Worm (Caenorhabditis elegans) whole organism, L2 larva: ENCODE results near the gene T19H12.15.

Source experiments
- C34F6.9 ChIP-seq: fragments of 150-350 bp; optimal IDR thresholded peaks from 2 replicates; lab custom pipeline; 2014; ENCODE audit warnings: missing biosample characterization, missing genetic modification characterization
- F13H6.1 ChIP-seq: sonication (generic microtip); optimal IDR thresholded peaks from 2 replicates; lab custom pipeline; 2016; ENCODE audit warnings: missing genetic modification characterization, missing compliant biosample characterization
- R02D3.7 ChIP-seq: fragments of 150-350 bp; optimal IDR thresholded peaks from 2 replicates; lab custom pipeline; 2014; ENCODE audit warnings: missing biosample characterization, missing genetic modification characterization
- Y55F3AM.14 ChIP-seq: fragments of 200-800 bp; sonication (Bioruptor generic); optimal IDR thresholded peaks from 2 replicates; lab custom pipeline; 2018; ENCODE audit warnings: mild to moderate bottlenecking, missing genetic modification characterization, missing compliant biosample characterization
- ZK546.5 ChIP-seq: sonication (generic microtip); optimal IDR thresholded peaks from 2 replicates; lab custom pipeline; 2017; ENCODE audit warnings: missing biosample characterization, missing genetic modification characterization
- ama-1 ChIP-seq: fragments of 150-350 bp; optimal IDR thresholded peaks from 2 replicates; lab custom pipeline; 2018; ENCODE audit warnings: inconsistent platforms
- blmp-1 ChIP-seq: sonication (generic microtip); optimal IDR thresholded peaks from 2 replicates; lab custom pipeline; 2017; ENCODE audit warnings: missing genetic modification characterization, mild to moderate bottlenecking, missing compliant biosample characterization, antibody characterized with exemption, moderate library complexity; ENCODE audit not compliant: insufficient read depth
- ceh-16 ChIP-seq: fragments of 150-350 bp; optimal IDR thresholded peaks from 2 replicates; lab custom pipeline; 2014; ENCODE audit warnings: missing biosample characterization, missing genetic modification characterization
- ceh-82 ChIP-seq: fragments of 150-350 bp; optimal IDR thresholded peaks from 2 replicates; lab custom pipeline; 2014; ENCODE audit warnings: missing biosample characterization, missing genetic modification characterization
- crh-2 ChIP-seq: sonication (generic microtip); optimal IDR thresholded peaks from 2 replicates; lab custom pipeline; 2017; ENCODE audit warnings: missing biosample characterization, missing genetic modification characterization
- dmd-4 ChIP-seq: sonication (generic microtip); optimal IDR thresholded peaks from 2 replicates; lab custom pipeline; 2017; ENCODE audit warnings: missing biosample characterization, missing genetic modification characterization
- elt-3 ChIP-seq: sonication (generic microtip); optimal IDR thresholded peaks from 2 replicates; lab custom pipeline; 2017; ENCODE audit warnings: missing biosample characterization, missing genetic modification characterization
- fos-1 ChIP-seq: fragments of 150-350 bp; optimal IDR thresholded peaks from 2 replicates; lab custom pipeline; 2014; ENCODE audit warnings: missing biosample characterization, missing genetic modification characterization
- gmeb-1 ChIP-seq: fragments of 150-350 bp; optimal IDR thresholded peaks from 2 replicates; lab custom pipeline; 2014; ENCODE audit warnings: missing biosample characterization, missing genetic modification characterization
- lin-11 ChIP-seq: fragments of 150-350 bp; sonication (generic microtip); optimal IDR thresholded peaks from 2 replicates; lab custom pipeline; 2014; ENCODE audit warnings: missing biosample characterization, missing genetic modification characterization, inconsistent platforms, mixed read lengths
- lin-13 ChIP-seq: fragments of 150-350 bp; optimal IDR thresholded peaks from 2 replicates; lab custom pipeline; 2014; ENCODE audit warnings: missing biosample characterization, missing genetic modification reagents, missing genetic modification characterization
- lsy-2 ChIP-seq, 2 experiments: fragments of 150-350 bp in 1 of 2; sonication (generic microtip) in 1 of 2; optimal IDR thresholded peaks; 2 replicates each; lab custom pipeline; 2014 to 2017; ENCODE audit warnings: missing biosample characterization in 2 of 2, missing genetic modification characterization in 2 of 2
- mab-5 ChIP-seq: fragments of 150-350 bp; optimal IDR thresholded peaks from 2 replicates; lab custom pipeline; 2014; ENCODE audit warnings: missing biosample characterization, missing genetic modification characterization
- nhr-10 ChIP-seq: sonication (generic microtip); optimal IDR thresholded peaks from 2 replicates; lab custom pipeline; 2017; ENCODE audit warnings: missing biosample characterization, missing genetic modification characterization
- nhr-129 ChIP-seq: fragments of 150-350 bp; optimal IDR thresholded peaks from 2 replicates; lab custom pipeline; 2014; ENCODE audit warnings: missing biosample characterization, missing genetic modification characterization
- nhr-21 ChIP-seq: fragments of 150-350 bp; optimal IDR thresholded peaks from 2 replicates; lab custom pipeline; 2014; ENCODE audit warnings: missing biosample characterization, missing genetic modification characterization
- nhr-237 ChIP-seq: fragments of 150-350 bp; optimal IDR thresholded peaks from 2 replicates; lab custom pipeline; 2014; ENCODE audit warnings: missing biosample characterization, missing genetic modification characterization
- nhr-6 ChIP-seq: fragments of 150-350 bp; optimal IDR thresholded peaks from 2 replicates; lab custom pipeline; 2014; ENCODE audit warnings: missing biosample characterization, missing genetic modification characterization
- nhr-77 ChIP-seq: fragments of 150-350 bp; optimal IDR thresholded peaks from 2 replicates; lab custom pipeline; 2014; ENCODE audit warnings: missing biosample characterization, missing genetic modification characterization
- sem-4 ChIP-seq: fragments of 150-350 bp; optimal IDR thresholded peaks from 2 replicates; lab custom pipeline; 2014; ENCODE audit warnings: missing biosample characterization, missing genetic modification reagents, missing genetic modification characterization
- skn-1 ChIP-seq: sonication (generic microtip); optimal IDR thresholded peaks from 2 replicates; lab custom pipeline; 2017; ENCODE audit warnings: missing biosample characterization, missing genetic modification characterization
- sma-3 ChIP-seq: sonication (generic microtip); optimal IDR thresholded peaks from 2 replicates; lab custom pipeline; 2016; ENCODE audit warnings: missing genetic modification reagents, missing genetic modification characterization, missing compliant biosample characterization
- snpc-4 ChIP-seq: fragments of 150-350 bp; optimal IDR thresholded peaks from 2 replicates; lab custom pipeline; 2014; ENCODE audit warnings: missing biosample characterization, missing genetic modification characterization
- unc-39 ChIP-seq: fragments of 150-350 bp; optimal IDR thresholded peaks from 2 replicates; lab custom pipeline; 2014; ENCODE audit warnings: missing biosample characterization, missing genetic modification characterization
- unc-55 ChIP-seq: fragments of 150-350 bp; sonication (generic microtip); optimal IDR thresholded peaks from 3 replicates; lab custom pipeline; 2014; ENCODE audit warnings: missing biosample characterization, missing genetic modification reagents, missing genetic modification characterization
- unc-62 ChIP-seq: fragments of 150-350 bp; optimal IDR thresholded peaks from 2 replicates; lab custom pipeline; 2014; ENCODE audit warnings: missing biosample characterization, missing genetic modification reagents, missing genetic modification characterization
- zag-1 ChIP-seq: fragments of 150-350 bp; optimal IDR thresholded peaks from 2 replicates; lab custom pipeline; 2014; ENCODE audit warnings: missing biosample characterization, missing genetic modification characterization
- ztf-1 ChIP-seq: fragments of 200-800 bp; sonication (Bioruptor generic); conservative IDR thresholded peaks from 2 replicates; pipeline ENCODE4 v1.3.6; 2022; ENCODE audit warnings: missing genetic modification characterization, missing compliant biosample characterization
- ztf-11 ChIP-seq: sonication (generic microtip); optimal IDR thresholded peaks from 2 replicates; lab custom pipeline; 2017; ENCODE audit warnings: missing biosample characterization, missing genetic modification characterization
- ztf-4 ChIP-seq: fragments of 150-350 bp; optimal IDR thresholded peaks from 2 replicates; lab custom pipeline; 2014; ENCODE audit warnings: missing biosample characterization, missing genetic modification characterization

Gene T19H12.15

DNA sequence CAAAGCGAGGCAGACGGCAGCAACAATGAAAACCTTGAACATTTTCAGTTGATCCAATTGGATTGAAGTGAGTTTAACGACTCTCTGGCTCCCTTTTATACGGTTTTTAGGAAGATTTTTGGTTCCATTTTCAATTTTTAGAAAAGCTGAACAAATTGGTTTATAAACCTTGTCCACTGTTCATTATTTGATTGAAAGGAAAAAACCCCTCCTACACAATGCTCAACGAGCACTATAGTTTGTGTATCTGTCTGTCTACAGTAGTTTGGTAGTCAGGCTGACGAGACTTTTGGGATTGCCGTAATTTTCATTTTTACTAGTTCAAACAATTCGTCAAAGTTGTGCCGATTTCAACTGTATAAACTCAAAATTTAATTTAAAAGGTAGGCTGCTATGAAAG lies at the start of gene T19H12.15:
Gene T19H12.15 (minus strand): TSS at position 101 of the 400 bp plus-strand sequence.
- TF ChIP-seq snpc-4 (tag; lab: Kevin White, UChicago), result no peak
- no peak for TF ChIP-seq unc-39 (tag; lab: Kevin White, UChicago)
- no peak for TF ChIP-seq R02D3.7 (tag; lab: Kevin White, UChicago)
- TF ChIP-seq nhr-77, result no peak
- TF ChIP-seq Y55F3AM.14 (GFP tag; lab: Kevin White, UChicago), result no peak
- no peak for TF ChIP-seq C34F6.9 (tag; lab: Kevin White, UChicago)
- no peak for TF ChIP-seq sem-4 (tag; lab: Kevin White, UChicago)
- no peak for TF ChIP-seq mab-5
- no peak for TF ChIP-seq nhr-237 (tag; lab: Kevin White, UChicago)
- no peak for TF ChIP-seq ceh-16 (tag; lab: Kevin White, UChicago)
- no peak for TF ChIP-seq crh-2 (tag; lab: Kevin White, UChicago)
- no peak for TF ChIP-seq ztf-11 (tag; lab: Kevin White, UChicago)
- no peak for TF ChIP-seq ztf-4
- no peak for TF ChIP-seq gmeb-1 (tag; lab: Kevin White, UChicago)
- no peak for TF ChIP-seq unc-62

DNA sequence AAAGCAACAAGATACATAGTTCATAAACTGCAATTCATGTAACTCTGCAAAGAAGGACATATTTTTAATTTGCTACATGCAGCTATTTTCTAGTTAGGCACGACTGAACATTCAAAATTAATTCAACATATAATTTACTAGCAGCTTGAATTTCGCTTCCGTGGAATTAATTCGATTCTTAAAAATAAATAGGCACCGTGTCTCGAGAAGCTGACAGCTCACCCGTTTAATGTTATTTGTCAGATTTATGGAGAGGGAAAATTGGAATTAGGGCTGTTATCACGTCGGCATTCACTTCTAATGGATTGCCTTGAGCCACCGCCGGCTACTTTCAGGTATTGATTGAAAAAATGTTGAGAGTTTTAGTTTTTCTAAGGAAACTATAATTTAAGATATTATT lies 47.2 kb upstream of the T19H12.15 start, which contains the start of gene srh-21:
Gene srh-21 (plus strand): TSS at position 301 of the 400 bp plus-strand sequence.
- no peak for TF ChIP-seq nhr-6 (tag; lab: Kevin White, UChicago)
- TF ChIP-seq elt-3, result no peak
- no peak for TF ChIP-seq unc-55 (GFP tag; lab: Kevin White, UChicago)
- TF ChIP-seq F13H6.1 (tag; lab: Kevin White, UChicago), result no peak
- TF ChIP-seq ama-1, result no peak
- TF ChIP-seq nhr-77, result no peak
- no peak for TF ChIP-seq lsy-2 (tag; optimal IDR thresholded peaks at IDR 0.05; lab: Kevin White, UChicago)
- TF ChIP-seq blmp-1, result no peak
- no peak for TF ChIP-seq zag-1 (tag; lab: Kevin White, UChicago)
- no peak for TF ChIP-seq lin-11 (tag; lab: Kevin White, UChicago)
- no peak for TF ChIP-seq snpc-4 (tag; lab: Kevin White, UChicago)
- no peak for TF ChIP-seq nhr-21
- TF ChIP-seq Y55F3AM.14 (GFP tag; lab: Kevin White, UChicago), result no peak
- TF ChIP-seq nhr-129 (tag; lab: Kevin White, UChicago), result no peak
- TF ChIP-seq C34F6.9 (tag; lab: Kevin White, UChicago), result no peak
- TF ChIP-seq ZK546.5 (tag; lab: Kevin White, UChicago), result no peak
- no peak for TF ChIP-seq unc-62
- TF ChIP-seq nhr-237 (tag; lab: Kevin White, UChicago), result no peak
- no peak for TF ChIP-seq ztf-1
- TF ChIP-seq, all 48 proteins: peak for 0

ce11 chrV:4924618-4925017 lies 45.5 kb upstream of the T19H12.15 start, which contains the start of gene srh-20:
Gene srh-20 (plus strand): TSS chrV:4924918.
- TF ChIP-seq ztf-11 (tag; lab: Kevin White, UChicago) (no peak), skn-1 (tag; lab: Kevin White, UChicago) (no peak), nhr-237 (tag; lab: Kevin White, UChicago) (no peak), unc-55 (GFP tag; lab: Kevin White, UChicago) (no peak)

DNA sequence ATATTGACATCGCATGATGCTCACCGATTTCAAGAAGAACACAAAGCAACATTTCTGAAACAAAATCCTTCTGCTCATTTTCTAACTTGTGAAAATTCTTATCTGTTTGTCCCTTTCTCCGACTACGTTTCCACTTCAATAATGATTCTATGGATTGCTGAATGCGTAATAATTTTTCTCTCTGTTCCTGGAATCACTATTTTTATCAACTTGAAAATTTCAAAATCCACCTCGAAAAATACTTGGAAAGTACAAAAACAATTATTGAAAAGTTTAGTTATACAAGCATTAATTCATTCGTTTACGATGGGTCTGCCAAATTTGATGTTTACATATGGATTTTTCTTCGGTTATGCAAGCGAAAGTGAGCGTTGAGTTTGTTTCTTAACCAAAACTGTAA lies 42.9 kb upstream of the T19H12.15 start, which contains the start of gene srh-22:
Gene srh-22 (plus strand): TSS at position 301 of the 400 bp plus-strand sequence.
- TF ChIP-seq ceh-82 (tag; lab: Kevin White, UChicago), result no peak
- TF ChIP-seq dmd-4 (tag; lab: Kevin White, UChicago), result no peak
- no peak for TF ChIP-seq fos-1 (tag; lab: Kevin White, UChicago)
- TF ChIP-seq sma-3 (GFP tag; lab: Kevin White, UChicago), result no peak
- no peak for TF ChIP-seq lin-13 (GFP tag; lab: Kevin White, UChicago)
- TF ChIP-seq unc-55 (GFP tag; lab: Kevin White, UChicago), result no peak
- no peak for TF ChIP-seq unc-39 (tag; lab: Kevin White, UChicago)

ce11 chrV:4920690-4921152 lies 41.6 kb upstream of the T19H12.15 start, which contains the start of the genes C02E7.8 and srh-23:
Gene C02E7.8 (minus strand): TSS chrV:4920790.
Gene srh-23 (plus strand): TSS chrV:4921102.
- no peak for TF ChIP-seq nhr-10 (tag; lab: Kevin White, UChicago)
